Fruit fly (Drosophila melanogaster) whole organism, adult: ENCODE measurements around the gene CG31626.

Experiments
- CG11617 ChIP-seq: fragments of 200-800 bp; sonication (Bioruptor generic); optimal IDR thresholded peaks from 2 replicates; lab custom pipeline; 2017; ENCODE audit warnings: mild to moderate bottlenecking, missing biosample characterization, missing genetic modification reagents, missing genetic modification characterization
- CG12768 ChIP-seq: fragments of 200-800 bp; sonication (Bioruptor generic); optimal IDR thresholded peaks from 2 replicates; lab custom pipeline; 2017; ENCODE audit warnings: missing biosample characterization, missing genetic modification characterization, mild to moderate bottlenecking, moderate library complexity, missing genetic modification reagents
- CG14711 ChIP-seq: fragments of 200-800 bp; sonication (Bioruptor generic); optimal IDR thresholded peaks from 2 replicates; lab custom pipeline; 2018; ENCODE audit warnings: missing biosample characterization, mild to moderate bottlenecking, missing genetic modification characterization, moderate library complexity
- CG1620 ChIP-seq: fragments of 200-800 bp; sonication (Bioruptor generic); optimal IDR thresholded peaks from 2 replicates; lab custom pipeline; 2016; ENCODE audit warnings: missing biosample characterization, missing genetic modification characterization
- CG33017 ChIP-seq: fragments of 200-800 bp; sonication (Bioruptor generic); optimal IDR thresholded peaks from 2 replicates; lab custom pipeline; 2018; ENCODE audit warnings: missing biosample characterization, mild to moderate bottlenecking, missing genetic modification characterization, moderate library complexity
- CG5204 ChIP-seq: fragments of 200-800 bp; sonication (Bioruptor generic); optimal IDR thresholded peaks from 2 replicates; lab custom pipeline; 2016; ENCODE audit warnings: missing biosample characterization, missing genetic modification characterization
- CG7045 ChIP-seq: fragments of 200-800 bp; sonication (Bioruptor generic); optimal IDR thresholded peaks from 2 replicates; lab custom pipeline; 2017; ENCODE audit warnings: missing biosample characterization, mild to moderate bottlenecking, missing genetic modification characterization
- CG7101 ChIP-seq: fragments of 200-800 bp; sonication (Bioruptor generic); optimal IDR thresholded peaks from 2 replicates; lab custom pipeline; 2018; ENCODE audit warnings: missing biosample characterization, mild to moderate bottlenecking, missing genetic modification characterization, moderate library complexity
- Clk ChIP-seq: fragments of 200-800 bp; sonication (Bioruptor generic); optimal IDR thresholded peaks from 2 replicates; lab custom pipeline; 2017; ENCODE audit warnings: missing biosample characterization, missing genetic modification characterization
- Crg-1 ChIP-seq: fragments of 200-800 bp; sonication (Bioruptor generic); optimal IDR thresholded peaks from 2 replicates; lab custom pipeline; 2016; ENCODE audit warnings: missing biosample characterization, missing genetic modification characterization
- Hr96 ChIP-seq: fragments of 200-800 bp; sonication (Bioruptor generic); optimal IDR thresholded peaks from 2 replicates; lab custom pipeline; 2016; ENCODE audit warnings: missing biosample characterization, missing genetic modification characterization
- Mnt ChIP-seq: fragments of 200-800 bp; sonication (Bioruptor generic); optimal IDR thresholded peaks from 2 replicates; lab custom pipeline; 2016; ENCODE audit warnings: missing biosample characterization, mild to moderate bottlenecking, missing genetic modification characterization
- bab1 ChIP-seq: fragments of 200-800 bp; sonication (Bioruptor generic); optimal IDR thresholded peaks from 3 replicates; lab custom pipeline; 2019; ENCODE audit warnings: missing biosample characterization, mild to moderate bottlenecking, missing genetic modification characterization, moderate library complexity
- cic ChIP-seq: fragments of 200-800 bp; sonication (Bioruptor generic); optimal IDR thresholded peaks from 2 replicates; lab custom pipeline; 2017; ENCODE audit warnings: missing biosample characterization, mild to moderate bottlenecking, missing genetic modification characterization, moderate library complexity
- cnc ChIP-seq, 2 experiments: fragments of >200 bp; optimal IDR thresholded peaks; 2 replicates each; lab custom pipeline; 2017
- kay ChIP-seq: fragments of 200-800 bp; sonication (Bioruptor generic); peaks from one replicate; lab custom pipeline; 2016; ENCODE audit warnings: missing biosample characterization, missing genetic modification characterization, borderline replicate concordance
- ovo ChIP-seq: fragments of 200-800 bp; sonication (Bioruptor generic); optimal IDR thresholded peaks from 2 replicates; lab custom pipeline; 2016; ENCODE audit warnings: missing biosample characterization, missing genetic modification characterization
- pad ChIP-seq: fragments of 200-800 bp; sonication (Bioruptor generic); optimal IDR thresholded peaks from 3 replicates; lab custom pipeline; 2017; ENCODE audit warnings: missing biosample characterization, missing genetic modification characterization, mild to moderate bottlenecking, moderate library complexity, missing genetic modification reagents
- tj ChIP-seq: fragments of 200-800 bp; sonication (Bioruptor generic); optimal IDR thresholded peaks from 3 replicates; lab custom pipeline; 2017; ENCODE audit warnings: missing biosample characterization, mild to moderate bottlenecking, missing genetic modification characterization, moderate library complexity
- toe ChIP-seq: fragments of 200-800 bp; sonication (Bioruptor generic); optimal IDR thresholded peaks from 2 replicates; lab custom pipeline; 2016; ENCODE audit warnings: missing biosample characterization, missing genetic modification characterization

The CG31626 gene

dm6 chr2L:21260869-21261268, 24.3 kb upstream of the CG31626 start:
- no peak for TF ChIP-seq pad (GFP tag; lab: Kevin White, UChicago)
- TF ChIP-seq CG1620 = no peak
- TF ChIP-seq ovo (GFP tag; lab: Kevin White, UChicago) = no peak
- TF ChIP-seq CG7045 (GFP tag; lab: Kevin White, UChicago) = no peak
- TF ChIP-seq kay (GFP tag; lab: Kevin White, UChicago) = no peak
- TF ChIP-seq cnc (optimal IDR thresholded peaks at IDR 0.05; lab: Kevin White, UChicago) = no peak
- peak; percentile 40 for TF ChIP-seq bab1 (GFP tag; lab: Kevin White, UChicago)
- no peak for TF ChIP-seq Clk
- TF ChIP-seq Hr96 (GFP tag; lab: Kevin White, UChicago) = peak; percentile 12
- no peak for TF ChIP-seq tj (GFP tag; lab: Kevin White, UChicago)
- peak; percentile 16 for TF ChIP-seq CG11617
- TF ChIP-seq CG33017 = no peak
- no peak for TF ChIP-seq Crg-1 (GFP tag; lab: Kevin White, UChicago)
- no peak for TF ChIP-seq Mnt
- TF ChIP-seq toe (GFP tag; lab: Kevin White, UChicago) = no peak
- TF ChIP-seq CG12768 (GFP tag; lab: Kevin White, UChicago) = peak; percentile 17
- no peak for TF ChIP-seq cic (GFP tag; lab: Kevin White, UChicago)
- no peak for TF ChIP-seq CG7101 (tag; lab: Kevin White, UChicago)
- TF ChIP-seq CG5204 (GFP tag; lab: Kevin White, UChicago) = peak; percentile 7
- TF ChIP-seq CG14711 (tag; lab: Kevin White, UChicago) = peak; percentile 13

dm6 chr2L:21259008-21259407, 22.5 kb upstream of the CG31626 start:
- TF ChIP-seq Hr96 (GFP tag; lab: Kevin White, UChicago) (no peak), kay (GFP tag; lab: Kevin White, UChicago) (peak; percentile 90)

- TF ChIP-seq kay (GFP tag; lab: Kevin White, UChicago) (no peak), cnc (optimal IDR thresholded peaks at IDR 0.05; lab: Kevin White, UChicago) (no peak), CG33017 (no peak), CG11617 (no peak), Hr96 (GFP tag; lab: Kevin White, UChicago) (no peak), Mnt (no peak), CG7101 (tag; lab: Kevin White, UChicago) (no peak), CG14711 (tag; lab: Kevin White, UChicago) (no peak), CG12768 (GFP tag; lab: Kevin White, UChicago) (no peak), toe (GFP tag; lab: Kevin White, UChicago) (no peak), pad (GFP tag; lab: Kevin White, UChicago) (no peak), Clk (no peak), bab1 (GFP tag; lab: Kevin White, UChicago) (no peak)
Observed at dm6 chr2L:21251750-21252149, 15.2 kb upstream of the CG31626 start.

- TF ChIP-seq cnc (optimal IDR thresholded peaks at IDR 0.05; lab: Kevin White, UChicago) (no peak), Crg-1 (GFP tag; lab: Kevin White, UChicago) (no peak), tj (GFP tag; lab: Kevin White, UChicago) (peak; percentile 60), kay (GFP tag; lab: Kevin White, UChicago) (no peak), CG12768 (GFP tag; lab: Kevin White, UChicago) (no peak), CG14711 (tag; lab: Kevin White, UChicago) (no peak), Hr96 (GFP tag; lab: Kevin White, UChicago) (no peak), Clk (no peak), cic (GFP tag; lab: Kevin White, UChicago) (peak; percentile 58), CG1620 (no peak), ovo (GFP tag; lab: Kevin White, UChicago) (no peak), toe (GFP tag; lab: Kevin White, UChicago) (no peak), pad (GFP tag; lab: Kevin White, UChicago) (peak; percentile 22), Mnt (peak; percentile 18)
Observed at dm6 chr2L:21250519-21251336, 14.2 kb upstream of the CG31626 start.

- TF ChIP-seq tj (GFP tag; lab: Kevin White, UChicago) = no peak
- TF ChIP-seq CG33017 = no peak
- TF ChIP-seq bab1 (GFP tag; lab: Kevin White, UChicago) = no peak
- no peak for TF ChIP-seq CG12768 (GFP tag; lab: Kevin White, UChicago)
- TF ChIP-seq toe (GFP tag; lab: Kevin White, UChicago) = no peak
- TF ChIP-seq cnc (optimal IDR thresholded peaks at IDR 0.05; lab: Kevin White, UChicago) = no peak
- TF ChIP-seq cic (GFP tag; lab: Kevin White, UChicago) = no peak
- TF ChIP-seq CG5204 (GFP tag; lab: Kevin White, UChicago) = no peak
- no peak for TF ChIP-seq CG7045 (GFP tag; lab: Kevin White, UChicago)
- TF ChIP-seq pad (GFP tag; lab: Kevin White, UChicago) = no peak
- TF ChIP-seq CG7101 (tag; lab: Kevin White, UChicago) = no peak
- TF ChIP-seq Hr96 (GFP tag; lab: Kevin White, UChicago) = no peak
- no peak for TF ChIP-seq Crg-1 (GFP tag; lab: Kevin White, UChicago)
- no peak for TF ChIP-seq Mnt
Observed at dm6 chr2L:21248877-21249276, 12.3 kb upstream of the CG31626 start.

- TF ChIP-seq CG33017 (no peak), tj (GFP tag; lab: Kevin White, UChicago) (no peak), CG14711 (tag; lab: Kevin White, UChicago) (no peak), pad (GFP tag; lab: Kevin White, UChicago) (no peak), CG7045 (GFP tag; lab: Kevin White, UChicago) (no peak), CG7101 (tag; lab: Kevin White, UChicago) (no peak), Hr96 (GFP tag; lab: Kevin White, UChicago) (no peak), bab1 (GFP tag; lab: Kevin White, UChicago) (no peak), toe (GFP tag; lab: Kevin White, UChicago) (no peak), CG12768 (GFP tag; lab: Kevin White, UChicago) (no peak), Crg-1 (GFP tag; lab: Kevin White, UChicago) (no peak)
Observed at dm6 chr2L:21247967-21248366, 11.4 kb upstream of the CG31626 start.
